Fruit fly (Drosophila melanogaster) whole organism, prepupa: Measurements from ENCODE around the gene CG33514.

Experiments
- CG10669 ChIP-seq: fragments of 200-800 bp; sonication (Bioruptor generic); optimal IDR thresholded peaks from 3 replicates; lab custom pipeline; 2018; ENCODE audit warnings: missing biosample characterization, mild to moderate bottlenecking, missing genetic modification characterization, moderate library complexity
- CG6854 ChIP-seq: fragments of 200-800 bp; sonication (Bioruptor generic); optimal IDR thresholded peaks from 2 replicates; lab custom pipeline; 2017; ENCODE audit warnings: missing biosample characterization, mild to moderate bottlenecking, missing genetic modification characterization
- OdsH ChIP-seq: fragments of 200-800 bp; sonication (Bioruptor generic); optimal IDR thresholded peaks from 3 replicates; lab custom pipeline; 2016; ENCODE audit warnings: missing biosample characterization, missing genetic modification characterization
- esn ChIP-seq: fragments of 200-800 bp; sonication (Bioruptor generic); optimal IDR thresholded peaks from 2 replicates; lab custom pipeline; 2016; ENCODE audit warnings: missing biosample characterization, mild to moderate bottlenecking, missing genetic modification characterization, moderate library complexity
- pdm3 ChIP-seq: fragments of 200-800 bp; sonication (Bioruptor generic); optimal IDR thresholded peaks from 3 replicates; lab custom pipeline; 2016; ENCODE audit warnings: missing biosample characterization, missing genetic modification characterization
- ss ChIP-seq, 2 experiments: fragments of 200-800 bp; sonication (Bioruptor generic); optimal IDR thresholded peaks; 2 replicates in 1 of 2; 3 replicates in 1 of 2; lab custom pipeline; 2017 to 2018; ENCODE audit warnings: mild to moderate bottlenecking in 2 of 2, missing biosample characterization in 2 of 2, missing genetic modification characterization in 2 of 2, moderate library complexity in 1 of 2

dm6 chr3L:4352649-4353048, 12.6 kb upstream of the CG33514 start:
- TF ChIP-seq esn, result no peak
- TF ChIP-seq pdm3 (GFP tag; lab: Kevin White, UChicago), result no peak
- no peak for TF ChIP-seq CG10669 (GFP tag; lab: Kevin White, UChicago)
- TF ChIP-seq ss (GFP tag; optimal IDR thresholded peaks at IDR 0.05; lab: Kevin White, UChicago), result no peak
- TF ChIP-seq OdsH (GFP tag; lab: Kevin White, UChicago), result no peak
- no peak for TF ChIP-seq CG6854
